Fruit fly (Drosophila melanogaster) Kc167 (cell line): ENCODE data around the gene TFAM.

ENCODE experiments used
- Myc ChIP-seq: fragments of >200 bp; optimal IDR thresholded peaks from 2 replicates; lab custom pipeline; 2017; ENCODE audit warnings: missing external identifiers
- Sin3A ChIP-seq: fragments of >200 bp; optimal IDR thresholded peaks from 2 replicates; lab custom pipeline; 2018; ENCODE audit warnings: missing external identifiers
- h ChIP-seq: fragments of >200 bp; optimal IDR thresholded peaks from 3 replicates; lab custom pipeline; 2018; ENCODE audit warnings: missing external identifiers
- insv ChIP-seq: fragments of >200 bp; optimal IDR thresholded peaks from 3 replicates; lab custom pipeline; 2018; ENCODE audit warnings: missing external identifiers
- psq ChIP-seq: fragments of >200 bp; optimal IDR thresholded peaks from 2 replicates; lab custom pipeline; 2017; ENCODE audit warnings: missing external identifiers
- ttk ChIP-seq: sonication (Bioruptor generic); optimal IDR thresholded peaks from 2 replicates; lab custom pipeline; 2017; ENCODE audit warnings: missing external identifiers

TFAM gene

dm6 chr3R:20585566-20585965 lies 8.8 kb upstream of the TFAM start, which contains the start of gene CG16953:
TSS of gene CG16953 (minus strand) at chr3R:20585833.
- TF ChIP-seq psq (no peak), h (no peak), insv (no peak), Sin3A (lab: Kevin White, UChicago) (no peak), ttk (no peak)

- TF ChIP-seq ttk (no peak), insv (no peak), h (no peak), Myc (no peak), psq (no peak), Sin3A (lab: Kevin White, UChicago) (no peak)
Measured at dm6 chr3R:20581376-20581775, 4.6 kb upstream of the TFAM start, which contains the start of gene CG34008. TSS of gene CG34008 (minus strand) at chr3R:20581522.

- TF ChIP-seq ttk, result no peak
- TF ChIP-seq h, result no peak
- no peak for TF ChIP-seq Myc
- TF ChIP-seq insv, result no peak
- TF ChIP-seq Sin3A (lab: Kevin White, UChicago), result no peak
- TF ChIP-seq psq, result no peak
Measured at dm6 chr3R:20579816-20580215, 3.0 kb upstream of the TFAM start, which contains the start of the genes EloB and Srp14. TSS of gene EloB (minus strand) at chr3R:20579850. TSS of gene Srp14 (plus strand) at chr3R:20580115.

dm6 chr3R:20574535-20574980 lies 2.3 kb downstream of the TFAM start:
- TF ChIP-seq Sin3A (lab: Kevin White, UChicago), result no peak
- no peak for TF ChIP-seq h
- TF ChIP-seq ttk, result no peak
- no peak for TF ChIP-seq insv
- no peak for TF ChIP-seq Myc
- no peak for TF ChIP-seq psq

- TF ChIP-seq h, result no peak
- no peak for TF ChIP-seq insv
- TF ChIP-seq Sin3A (lab: Kevin White, UChicago), result no peak
- TF ChIP-seq Myc, result no peak
- no peak for TF ChIP-seq ttk
- TF ChIP-seq psq, result no peak
Measured at dm6 chr3R:20573326-20573725, 3.5 kb downstream of the TFAM start.

- TF ChIP-seq insv (no peak), Myc (no peak), ttk (no peak), Sin3A (lab: Kevin White, UChicago) (no peak), psq (no peak), h (no peak)
Measured at dm6 chr3R:20567507-20568222, 9.1 kb downstream of the TFAM start.

dm6 chr3R:20565546-20565948 lies 11.3 kb downstream of the TFAM start:
- TF ChIP-seq ttk (no peak), h (no peak), insv (no peak), Myc (no peak), Sin3A (lab: Kevin White, UChicago) (no peak), psq (no peak)

- no peak for TF ChIP-seq h
Measured at dm6 chr3R:20563830-20564421, 12.9 kb downstream of the TFAM start, which contains the start of gene CG10877. TSS of gene CG10877 (minus strand) at chr3R:20564067.

- TF ChIP-seq ttk (no peak), Sin3A (lab: Kevin White, UChicago) (no peak), h (no peak)
Measured at dm6 chr3R:20560668-20561226, 16.1 kb downstream of the TFAM start, which contains the start of gene CG5191. TSS of gene CG5191 (plus strand) at chr3R:20560865.

- no peak for TF ChIP-seq h
- no peak for TF ChIP-seq psq
- TF ChIP-seq ttk, result no peak
- no peak for TF ChIP-seq Sin3A (lab: Kevin White, UChicago)
Measured at dm6 chr3R:20560019-20560667, 16.7 kb downstream of the TFAM start, which contains the start of gene CG15922. TSS of gene CG15922 (minus strand) at chr3R:20560280.

- TF ChIP-seq Myc (no peak), ttk (no peak), h (no peak), Sin3A (lab: Kevin White, UChicago) (no peak), psq (no peak), insv (no peak)
Measured at dm6 chr3R:20558106-20558489, 18.7 kb downstream of the TFAM start.

- TF ChIP-seq Sin3A (lab: Kevin White, UChicago) (no peak), psq (no peak)
Measured at dm6 chr3R:20557415-20558105, 19.2 kb downstream of the TFAM start, which contains the start of the genes DPCoAC and CG5180. TSS of gene DPCoAC (minus strand) at chr3R:20557667. TSS of gene CG5180 (plus strand) at chr3R:20557930.

dm6 chr3R:20557114-20557414 lies 19.7 kb downstream of the TFAM start:
- no peak for TF ChIP-seq psq
- no peak for TF ChIP-seq insv
- TF ChIP-seq Myc, result no peak
